Worm (Caenorhabditis elegans): ENCODE measurements around the gene fbxa-74.

ce11 chrIII:1664761-1665266 is 34.0 kb downstream of the fbxa-74 start, which contains the start of gene Y22D7AL.16:
- TF ChIP-seq tab-1 (GFP tag; IDR thresholded peaks at IDR 0.05) (no peak), flt-1 (GFP tag; IDR thresholded peaks at IDR 0.05) (no peak), med-1 (GFP tag; optimal IDR thresholded peaks at IDR 0.05; ENCODE audit: insufficient read depth) (no peak), ztf-29 (GFP tag; IDR thresholded peaks at IDR 0.05) (no peak), klf-2 (GFP tag; conservative IDR thresholded peaks at IDR 0.05) (no peak), ref-1 (GFP tag; conservative IDR thresholded peaks at IDR 0.05) (no peak), ztf-23 (GFP tag; IDR thresholded peaks at IDR 0.05) (no peak), T22C8.4 (GFP tag; IDR thresholded peaks at IDR 0.05) (no peak), cog-1 (tag; optimal IDR thresholded peaks at IDR 0.05) (no peak)

Measured in whole organism, midembryonic.